Fruit fly (Drosophila melanogaster): Measurements from ENCODE around the gene CG11037.

- TF ChIP-seq Mio (GFP tag; optimal IDR thresholded peaks at IDR 0.05) (no peak), OdsH (GFP tag; optimal IDR thresholded peaks at IDR 0.05) (no peak), pan (optimal IDR thresholded peaks at IDR 0.05) (no peak), N (GFP tag; optimal IDR thresholded peaks at IDR 0.05) (no peak), Myc (optimal IDR thresholded peaks at IDR 0.05) (no peak), CG32264 (GFP tag; optimal IDR thresholded peaks at IDR 0.05) (no peak), lola (GFP tag; optimal IDR thresholded peaks at IDR 0.05) (no peak)
These were observed 39.3 kb downstream of the CG11037 start for dm6 chr3L:20921859-20922258.

Data from whole organism, wandering third instar larva.